Worm (Caenorhabditis elegans) whole organism, midembryonic: ENCODE measurements around the gene lrpc-1.

Source experiments
- T22C8.4 ChIP-seq: fragments of 200-800 bp; sonication (Bioruptor generic); IDR thresholded peaks from 2 replicates; pipeline ENCODE4 v1.3.6; 2022; ENCODE audit warnings: missing genetic modification characterization, missing compliant biosample characterization
- cog-1 ChIP-seq: sonication (generic microtip); optimal IDR thresholded peaks from 2 replicates; lab custom pipeline; 2016; ENCODE audit warnings: missing genetic modification characterization, missing compliant biosample characterization
- flt-1 ChIP-seq: fragments of 200-800 bp; sonication (Bioruptor generic); IDR thresholded peaks from 2 replicates; pipeline ENCODE4 v1.3.6; 2022; ENCODE audit warnings: missing genetic modification characterization, missing compliant biosample characterization
- klf-2 ChIP-seq: fragments of 200-800 bp; sonication (Bioruptor generic); conservative IDR thresholded peaks from 2 replicates; pipeline ENCODE4 v1.3.6; 2022; ENCODE audit warnings: missing genetic modification reagents, missing genetic modification characterization, missing compliant biosample characterization
- med-1 ChIP-seq: sonication (generic microtip); optimal IDR thresholded peaks from 2 replicates; lab custom pipeline; 2017; ENCODE audit warnings: missing genetic modification characterization, mild to moderate bottlenecking, missing compliant biosample characterization, antibody characterized with exemption, missing genetic modification reagents; ENCODE audit not compliant: insufficient read depth
- ref-1 ChIP-seq: fragments of 200-800 bp; sonication (Bioruptor generic); conservative IDR thresholded peaks from 2 replicates; pipeline ENCODE4 v1.3.6; 2022; ENCODE audit warnings: missing genetic modification reagents, missing genetic modification characterization, missing compliant biosample characterization
- tab-1 ChIP-seq: fragments of 200-800 bp; sonication (Bioruptor generic); IDR thresholded peaks from 2 replicates; pipeline ENCODE4 v1.3.6; 2022; ENCODE audit warnings: missing genetic modification characterization, missing compliant biosample characterization
- ztf-23 ChIP-seq: fragments of 200-800 bp; sonication (Bioruptor generic); IDR thresholded peaks from 2 replicates; pipeline ENCODE4 v1.3.6; 2022; ENCODE audit warnings: missing genetic modification reagents, missing genetic modification characterization, missing compliant biosample characterization
- ztf-29 ChIP-seq: fragments of 200-800 bp; sonication (Bioruptor generic); IDR thresholded peaks from 2 replicates; pipeline ENCODE4 v1.3.6; 2022; ENCODE audit warnings: missing genetic modification reagents, missing genetic modification characterization, missing compliant biosample characterization

The lrpc-1 gene

DNA sequence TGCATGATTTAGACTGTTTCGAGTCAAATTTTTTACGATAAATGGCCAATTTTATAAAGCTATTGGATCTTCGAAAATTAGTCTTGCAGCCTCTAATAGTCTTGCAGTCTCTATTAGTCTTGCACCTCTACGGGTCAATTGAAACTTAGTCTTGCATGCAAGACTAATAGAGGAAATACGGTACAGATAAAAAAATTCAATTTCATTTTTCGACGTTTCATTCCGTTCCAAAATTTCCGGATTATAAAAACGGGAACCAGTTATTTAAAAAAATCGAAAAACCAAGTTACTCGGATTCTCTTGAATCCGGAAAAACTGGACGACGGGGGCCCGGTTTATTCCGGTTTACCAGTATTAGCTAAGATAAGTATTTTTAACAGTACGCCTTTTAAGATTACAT is 8.4 kb upstream of the lrpc-1 start, which contains the start of gene M03E7.1:
Gene M03E7.1 (plus strand): TSS at position 301 of the 400 bp plus-strand sequence.
- TF ChIP-seq tab-1 (no peak), T22C8.4 (GFP tag; lab: Robert Waterston, UW) (no peak), ref-1 (no peak), flt-1 (GFP tag; lab: Robert Waterston, UW) (no peak), ztf-23 (no peak), med-1 (GFP tag; lab: Kevin White, UChicago) (no peak), klf-2 (GFP tag; lab: Robert Waterston, UW) (no peak), ztf-29 (GFP tag; lab: Robert Waterston, UW) (no peak), cog-1 (tag; lab: Kevin White, UChicago) (no peak)

DNA sequence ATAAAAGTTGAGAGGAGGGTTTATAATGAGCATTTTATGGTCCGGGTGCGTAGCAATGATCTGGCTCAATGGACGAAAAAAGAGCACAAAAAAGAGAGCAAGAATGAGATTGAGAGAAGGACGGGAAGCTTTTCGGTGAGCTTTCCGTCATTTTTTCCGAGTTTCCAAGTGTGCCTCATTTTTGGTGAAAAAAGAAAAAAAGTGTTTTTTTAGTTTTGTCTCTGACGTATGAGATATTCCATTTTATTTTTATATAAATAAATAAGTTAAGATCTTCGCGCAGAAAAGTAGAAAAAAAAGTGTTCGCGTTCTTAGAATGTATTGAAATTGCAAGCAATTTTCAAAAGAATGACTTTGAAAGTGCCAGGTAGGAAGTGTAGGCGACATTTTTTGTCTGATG is 7.0 kb upstream of the lrpc-1 start, which contains the start of gene memb-2:
Gene memb-2 (minus strand): TSS at position 101 of the 400 bp plus-strand sequence.
- TF ChIP-seq tab-1 (no peak), ztf-23 (no peak), flt-1 (GFP tag; lab: Robert Waterston, UW) (no peak), med-1 (GFP tag; lab: Kevin White, UChicago) (no peak), klf-2 (GFP tag; lab: Robert Waterston, UW) (no peak), T22C8.4 (GFP tag; lab: Robert Waterston, UW) (no peak), ref-1 (no peak), ztf-29 (GFP tag; lab: Robert Waterston, UW) (no peak), cog-1 (tag; lab: Kevin White, UChicago) (no peak)

DNA sequence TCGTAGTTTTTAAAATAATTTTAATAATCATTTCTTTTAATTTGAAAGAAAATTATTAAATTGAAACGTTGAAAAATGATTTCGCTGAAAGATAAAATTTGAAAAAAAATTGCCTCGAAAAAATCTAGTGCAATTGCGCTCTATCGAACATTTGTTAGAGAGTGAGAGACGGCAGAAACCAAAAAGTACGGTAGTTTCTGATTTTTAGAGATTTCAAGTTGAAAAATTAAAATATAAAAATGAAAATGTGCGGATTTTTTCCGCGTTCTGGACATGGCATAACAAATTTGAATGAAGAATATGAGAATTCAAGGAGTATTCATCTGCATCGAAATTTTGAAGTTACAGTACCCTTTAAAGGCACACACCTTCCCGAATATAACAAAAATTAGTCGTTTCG is 6.4 kb upstream of the lrpc-1 start:
- TF ChIP-seq klf-2 (GFP tag; lab: Robert Waterston, UW) = no peak
- no peak for TF ChIP-seq med-1 (GFP tag; lab: Kevin White, UChicago)
- no peak for TF ChIP-seq T22C8.4 (GFP tag; lab: Robert Waterston, UW)
- no peak for TF ChIP-seq flt-1 (GFP tag; lab: Robert Waterston, UW)
- TF ChIP-seq tab-1 = no peak
- no peak for TF ChIP-seq ref-1
- no peak for TF ChIP-seq ztf-29 (GFP tag; lab: Robert Waterston, UW)
- TF ChIP-seq cog-1 (tag; lab: Kevin White, UChicago) = no peak
- TF ChIP-seq ztf-23 = no peak

DNA sequence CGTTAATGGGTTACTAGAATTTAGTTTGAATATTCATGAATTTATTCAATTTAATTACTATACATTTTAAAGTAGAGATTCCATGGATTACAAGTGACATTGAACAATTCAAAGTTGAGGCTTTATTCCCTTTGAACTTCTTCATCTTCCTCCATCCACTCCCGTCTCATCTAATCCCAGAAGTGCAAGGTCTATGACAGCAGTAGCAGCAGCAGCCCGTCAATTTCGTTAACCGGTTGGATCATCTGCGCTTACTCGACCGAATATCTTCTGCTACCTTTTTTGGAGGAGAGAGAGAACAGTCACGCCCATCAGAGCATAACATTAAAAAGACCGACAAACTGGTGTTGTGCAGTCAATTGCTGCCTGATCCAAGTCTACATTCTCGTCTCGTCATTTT is 4.3 kb upstream of the lrpc-1 start, which contains the start of gene M03E7.2:
Gene M03E7.2 (plus strand): TSS at position 301 of the 400 bp plus-strand sequence.
- TF ChIP-seq klf-2 (GFP tag; lab: Robert Waterston, UW) = no peak
- TF ChIP-seq ztf-29 (GFP tag; lab: Robert Waterston, UW) = no peak
- no peak for TF ChIP-seq ztf-23
- TF ChIP-seq cog-1 (tag; lab: Kevin White, UChicago) = no peak
- TF ChIP-seq tab-1 = no peak
- TF ChIP-seq T22C8.4 (GFP tag; lab: Robert Waterston, UW) = no peak
- TF ChIP-seq ref-1 = no peak
- TF ChIP-seq flt-1 (GFP tag; lab: Robert Waterston, UW) = no peak
- TF ChIP-seq med-1 (GFP tag; lab: Kevin White, UChicago) = no peak

DNA sequence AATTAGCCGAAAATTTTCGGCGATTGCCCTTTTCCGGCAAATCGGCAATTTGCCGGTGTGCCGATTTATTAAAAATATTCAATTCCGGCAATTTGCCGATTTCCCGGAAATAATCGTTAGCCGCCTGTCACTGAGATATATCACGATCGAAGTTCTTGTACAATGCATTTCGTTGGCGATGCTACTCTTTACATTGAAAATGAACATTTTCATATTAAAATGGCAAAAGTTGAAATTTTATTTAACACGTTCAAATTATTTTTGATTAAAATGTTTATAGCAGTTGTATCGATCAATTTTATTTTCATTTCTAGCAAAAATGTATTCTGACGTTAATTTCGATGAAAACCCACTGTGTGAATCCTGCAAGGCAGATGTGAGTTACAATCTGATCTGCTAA is 1.7 kb upstream of the lrpc-1 start, which contains the start of gene M03E7.3:
Gene M03E7.3 (plus strand): TSS at position 301 of the 400 bp plus-strand sequence.
- TF ChIP-seq cog-1 (tag; lab: Kevin White, UChicago) (no peak), klf-2 (GFP tag; lab: Robert Waterston, UW) (no peak), tab-1 (no peak), med-1 (GFP tag; lab: Kevin White, UChicago) (no peak), ztf-23 (no peak), ref-1 (no peak), flt-1 (GFP tag; lab: Robert Waterston, UW) (no peak), T22C8.4 (GFP tag; lab: Robert Waterston, UW) (no peak), ztf-29 (GFP tag; lab: Robert Waterston, UW) (no peak)

ce11 chrV:5610186-5610585 is 2.8 kb downstream of the lrpc-1 start:
- no peak for TF ChIP-seq cog-1 (tag; lab: Kevin White, UChicago)

- TF ChIP-seq ztf-23 = no peak
- TF ChIP-seq ref-1 = no peak
- no peak for TF ChIP-seq tab-1
These were observed 6.8 kb downstream of the lrpc-1 start, which contains the start of gene CD4.1 for ce11 chrV:5606255-5606654. TSS of gene CD4.1 (plus strand) at chrV:5606555.

ce11 chrV:5601263-5601662 is 11.7 kb downstream of the lrpc-1 start, which contains the start of gene CD4.8:
TSS of gene CD4.8 (minus strand) at chrV:5601363.
- TF ChIP-seq cog-1 (tag; lab: Kevin White, UChicago) (no peak), T22C8.4 (GFP tag; lab: Robert Waterston, UW) (no peak), tab-1 (no peak), klf-2 (GFP tag; lab: Robert Waterston, UW) (no peak), flt-1 (GFP tag; lab: Robert Waterston, UW) (no peak), med-1 (GFP tag; lab: Kevin White, UChicago) (no peak), ztf-23 (no peak), ref-1 (no peak), ztf-29 (GFP tag; lab: Robert Waterston, UW) (no peak)

DNA sequence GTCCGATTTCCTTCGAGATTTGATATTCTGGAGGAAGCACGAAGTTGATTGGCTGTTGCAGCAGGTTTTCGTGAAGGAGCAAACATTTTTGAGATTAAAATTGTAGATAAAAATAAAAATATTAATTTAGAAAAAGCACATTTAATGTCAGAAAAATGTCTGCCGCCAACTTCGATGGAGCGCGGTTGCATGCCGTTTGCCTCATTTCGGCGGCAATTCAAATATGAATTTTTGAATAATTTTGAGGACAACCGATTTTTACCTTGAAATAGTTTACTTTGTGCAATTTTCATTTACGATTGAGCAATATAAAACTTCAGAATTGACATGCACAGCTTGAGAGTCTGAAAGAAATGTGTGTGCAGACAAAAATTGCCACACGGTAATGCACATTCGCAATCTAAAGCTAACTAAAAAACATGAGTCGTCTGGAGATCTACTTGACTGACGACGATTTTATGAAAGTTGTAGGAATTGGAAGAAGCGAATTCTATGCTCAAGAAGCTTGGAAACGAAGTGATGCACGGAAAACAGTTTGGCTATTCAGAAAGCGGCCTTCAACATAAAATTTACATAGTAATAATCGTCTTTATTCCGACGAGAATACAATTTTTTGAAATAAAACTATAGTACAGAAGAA is 16.5 kb downstream of the lrpc-1 start, which contains the start of gene zhit-1:
Gene zhit-1 (minus strand): TSS at position 161 of the 640 bp plus-strand sequence.
- TF ChIP-seq med-1 (GFP tag; lab: Kevin White, UChicago) = no peak
- TF ChIP-seq cog-1 (tag; lab: Kevin White, UChicago) = no peak
- TF ChIP-seq flt-1 (GFP tag; lab: Robert Waterston, UW) = no peak
- TF ChIP-seq ref-1 = no peak
- TF ChIP-seq klf-2 (GFP tag; lab: Robert Waterston, UW) = no peak
- no peak for TF ChIP-seq T22C8.4 (GFP tag; lab: Robert Waterston, UW)
- TF ChIP-seq tab-1 = no peak

DNA sequence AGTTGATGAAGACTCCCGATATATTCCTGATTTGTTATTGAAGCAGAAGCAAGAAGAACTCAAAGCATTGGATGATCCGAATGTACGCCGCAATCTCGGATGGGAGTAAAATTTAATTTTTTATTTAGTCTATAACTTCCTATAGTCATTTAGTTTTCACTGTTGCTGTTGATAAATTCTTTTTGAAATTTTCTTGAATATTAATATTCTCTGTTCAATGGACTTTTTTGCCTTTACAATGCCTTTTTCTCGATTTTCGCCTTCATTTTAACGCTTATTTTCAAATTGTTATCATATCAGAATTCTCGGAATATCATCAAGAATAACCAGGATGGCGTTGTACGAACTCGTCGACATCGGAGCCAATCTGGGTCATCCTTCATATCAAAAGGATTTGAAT is 18.7 kb downstream of the lrpc-1 start, which contains the start of gene crn-2:
Gene crn-2 (plus strand): TSS at position 301 of the 400 bp plus-strand sequence.
- no peak for TF ChIP-seq ztf-23
- no peak for TF ChIP-seq ztf-29 (GFP tag; lab: Robert Waterston, UW)
- no peak for TF ChIP-seq ref-1
- TF ChIP-seq klf-2 (GFP tag; lab: Robert Waterston, UW) = no peak
- TF ChIP-seq T22C8.4 (GFP tag; lab: Robert Waterston, UW) = no peak
- TF ChIP-seq med-1 (GFP tag; lab: Kevin White, UChicago) = no peak
- no peak for TF ChIP-seq tab-1
- TF ChIP-seq flt-1 (GFP tag; lab: Robert Waterston, UW) = no peak
- TF ChIP-seq cog-1 (tag; lab: Kevin White, UChicago) = no peak
